Worm (Caenorhabditis elegans) whole organism, L3 larva: Measurements from ENCODE around the gene fubl-1.
A peak's percentile ranks its signal among the peaks of the same experiment; 100 is the strongest.

Experiments
- R02D3.7 ChIP-seq: fragments of 150-350 bp; optimal IDR thresholded peaks from 2 replicates; lab custom pipeline; 2014; ENCODE audit warnings: missing biosample characterization, missing genetic modification characterization
- aly-2 ChIP-seq: fragments of 150-350 bp; optimal IDR thresholded peaks from 2 replicates; lab custom pipeline; 2014; ENCODE audit warnings: missing biosample characterization, missing genetic modification characterization
- ama-1 ChIP-seq: fragments of 150-350 bp; optimal IDR thresholded peaks from 2 replicates; lab custom pipeline; 2018
- ceh-16 ChIP-seq: sonication (generic microtip); optimal IDR thresholded peaks from 2 replicates; lab custom pipeline; 2017; ENCODE audit warnings: missing biosample characterization, missing genetic modification characterization
- ceh-82 ChIP-seq: fragments of 150-350 bp; optimal IDR thresholded peaks from 2 replicates; lab custom pipeline; 2014; ENCODE audit warnings: missing biosample characterization, missing genetic modification characterization
- ceh-9 ChIP-seq: sonication (generic microtip); optimal IDR thresholded peaks from 2 replicates; lab custom pipeline; 2018; ENCODE audit warnings: missing biosample characterization, missing genetic modification characterization
- egl-5 ChIP-seq: fragments of 150-350 bp; optimal IDR thresholded peaks from 2 replicates; lab custom pipeline; 2017; ENCODE audit warnings: missing biosample characterization, missing genetic modification reagents, missing genetic modification characterization, inconsistent platforms
- elt-1 ChIP-seq: fragments of 150-350 bp; optimal IDR thresholded peaks from 2 replicates; lab custom pipeline; 2014; ENCODE audit warnings: missing biosample characterization, missing genetic modification characterization
- elt-2 ChIP-seq: sonication (generic microtip); optimal IDR thresholded peaks from 2 replicates; lab custom pipeline; 2016; ENCODE audit warnings: missing genetic modification reagents, mild to moderate bottlenecking, missing genetic modification characterization, missing compliant biosample characterization
- elt-3 ChIP-seq, 3 experiments: fragments of 150-350 bp in 1 of 3; sonication (generic microtip) in 2 of 3; optimal IDR thresholded peaks; 2 replicates in 2 of 3; 4 replicates in 1 of 3; lab custom pipeline; 2014 to 2017; ENCODE audit warnings: missing biosample characterization in 3 of 3, missing genetic modification characterization in 3 of 3
- eor-1 ChIP-seq, 2 experiments: fragments of 150-350 bp; optimal IDR thresholded peaks; 2 replicates each; lab custom pipeline; 2014 to 2018; ENCODE audit warnings: missing biosample characterization in 2 of 2, missing genetic modification characterization in 2 of 2
- fkh-2 ChIP-seq: fragments of 150-350 bp; optimal IDR thresholded peaks from 2 replicates; lab custom pipeline; 2014; ENCODE audit warnings: missing biosample characterization, missing genetic modification reagents, missing genetic modification characterization
- jun-1 ChIP-seq: fragments of 150-350 bp; optimal IDR thresholded peaks from 2 replicates; lab custom pipeline; 2014; ENCODE audit warnings: missing biosample characterization, missing genetic modification reagents, missing genetic modification characterization
- lin-15B ChIP-seq: fragments of 150-350 bp; optimal IDR thresholded peaks from 2 replicates; lab custom pipeline; 2014; ENCODE audit warnings: missing biosample characterization, missing genetic modification characterization
- nfya-1 ChIP-seq: sonication (generic microtip); optimal IDR thresholded peaks from 2 replicates; lab custom pipeline; 2017; ENCODE audit warnings: missing genetic modification characterization, mild to moderate bottlenecking, missing compliant biosample characterization, antibody characterized with exemption, moderate library complexity; ENCODE audit not compliant: insufficient read depth
- nhr-11 ChIP-seq: fragments of 150-350 bp; optimal IDR thresholded peaks from 2 replicates; lab custom pipeline; 2014; ENCODE audit warnings: missing biosample characterization, missing genetic modification characterization
- nhr-12 ChIP-seq: fragments of 150-350 bp; optimal IDR thresholded peaks from 2 replicates; lab custom pipeline; 2014; ENCODE audit warnings: missing biosample characterization, missing genetic modification characterization
- nhr-237 ChIP-seq: fragments of 150-350 bp; optimal IDR thresholded peaks from 2 replicates; lab custom pipeline; 2014; ENCODE audit warnings: missing biosample characterization, missing genetic modification characterization
- nhr-25 ChIP-seq: sonication (generic microtip); optimal IDR thresholded peaks from 2 replicates; lab custom pipeline; 2017; ENCODE audit warnings: missing biosample characterization, missing genetic modification characterization
- nhr-28 ChIP-seq: fragments of 150-350 bp; optimal IDR thresholded peaks from 2 replicates; lab custom pipeline; 2014; ENCODE audit warnings: missing biosample characterization, missing genetic modification characterization
- nhr-43 ChIP-seq: sonication (generic microtip); optimal IDR thresholded peaks from 2 replicates; lab custom pipeline; 2016; ENCODE audit warnings: mild to moderate bottlenecking, missing genetic modification characterization, missing compliant biosample characterization; ENCODE audit not compliant: poor library complexity, severe bottlenecking
- nhr-67 ChIP-seq: fragments of 150-350 bp; optimal IDR thresholded peaks from 2 replicates; lab custom pipeline; 2014; ENCODE audit warnings: missing biosample characterization, missing genetic modification characterization
- nhr-76 ChIP-seq: fragments of 150-350 bp; sonication (generic microtip); optimal IDR thresholded peaks from 5 replicates; lab custom pipeline; 2014; ENCODE audit warnings: missing biosample characterization, missing genetic modification characterization
- pha-4 ChIP-seq: fragments of 150-350 bp; optimal IDR thresholded peaks from 2 replicates; lab custom pipeline; 2014; ENCODE audit warnings: missing biosample characterization, missing genetic modification reagents, missing genetic modification characterization
- pqm-1 ChIP-seq: fragments of 150-350 bp; optimal IDR thresholded peaks from 2 replicates; lab custom pipeline; 2017; ENCODE audit warnings: missing biosample characterization, missing genetic modification characterization, inconsistent platforms
- snpc-4 ChIP-seq: fragments of 150-350 bp; optimal IDR thresholded peaks from 2 replicates; lab custom pipeline; 2014; ENCODE audit warnings: missing biosample characterization, missing genetic modification characterization
- unc-39 ChIP-seq: sonication (generic microtip); optimal IDR thresholded peaks from 4 replicates; lab custom pipeline; 2017; ENCODE audit warnings: missing biosample characterization, missing genetic modification characterization
- unc-62 ChIP-seq: fragments of 150-350 bp; sonication (generic microtip); optimal IDR thresholded peaks from 4 replicates; lab custom pipeline; 2014; ENCODE audit warnings: missing biosample characterization, missing genetic modification reagents, missing genetic modification characterization
- zag-1 ChIP-seq: fragments of 150-350 bp; optimal IDR thresholded peaks from 2 replicates; lab custom pipeline; 2014; ENCODE audit warnings: missing biosample characterization, missing genetic modification characterization
- ztf-11 ChIP-seq: fragments of 150-350 bp; optimal IDR thresholded peaks from 2 replicates; lab custom pipeline; 2014; ENCODE audit warnings: missing biosample characterization, missing genetic modification characterization
- ztf-4 ChIP-seq: fragments of 150-350 bp; optimal IDR thresholded peaks from 2 replicates; lab custom pipeline; 2014; ENCODE audit warnings: missing biosample characterization, missing genetic modification characterization

Gene fubl-1

ce11 chrV:10265019-10265418 is 26.4 kb upstream of the fubl-1 start:
- TF ChIP-seq elt-2 (tag; lab: Kevin White, UChicago) (no peak), ztf-11 (tag; lab: Kevin White, UChicago) (no peak), pha-4 (tag; lab: Kevin White, UChicago) (peak; percentile 58)
- TF ChIP-seq, all 47 proteins: peak for 1

ce11 chrV:10260460-10260859 is 21.8 kb upstream of the fubl-1 start, which contains the start of gene sri-18:
Gene sri-18, minus strand, starts transcription at chrV:10260560.
- no peak for TF ChIP-seq pqm-1
- no peak for TF ChIP-seq jun-1
- no peak for TF ChIP-seq nhr-237 (tag; lab: Kevin White, UChicago)
- TF ChIP-seq eor-1 (tag; optimal IDR thresholded peaks at IDR 0.05; lab: Kevin White, UChicago), result no peak
- TF ChIP-seq nhr-25 (tag; lab: Kevin White, UChicago), result no peak
- TF ChIP-seq ceh-16 (tag; lab: Kevin White, UChicago), result no peak
- TF ChIP-seq nhr-67 (tag; lab: Kevin White, UChicago), result no peak
- no peak for TF ChIP-seq unc-62 (GFP tag; lab: Kevin White, UChicago)
- no peak for TF ChIP-seq ceh-9 (tag; lab: Kevin White, UChicago)
- TF ChIP-seq nhr-76 (tag; lab: Kevin White, UChicago), result no peak
- no peak for TF ChIP-seq lin-15B (tag; lab: Kevin White, UChicago)
- no peak for TF ChIP-seq ztf-4
- no peak for TF ChIP-seq ama-1 (lab: Kevin White, UChicago)

- TF ChIP-seq unc-62 (GFP tag; lab: Kevin White, UChicago), result no peak
- peak; percentile 81 for TF ChIP-seq elt-2 (tag; lab: Kevin White, UChicago)
- TF ChIP-seq pqm-1, result peak; percentile 84
- peak; percentile 27 for TF ChIP-seq jun-1
- TF ChIP-seq pha-4 (tag; lab: Kevin White, UChicago), result peak; percentile 70
- no peak for TF ChIP-seq aly-2 (tag; lab: Kevin White, UChicago)
Measured at ce11 chrV:10256050-10256449, 17.4 kb upstream of the fubl-1 start, which contains the start of gene nhr-232. Gene nhr-232, plus strand, starts transcription at chrV:10256170.

- no peak for TF ChIP-seq ceh-16 (tag; lab: Kevin White, UChicago)
- TF ChIP-seq eor-1 (tag; optimal IDR thresholded peaks at IDR 0.05; lab: Kevin White, UChicago), result no peak
- peak; percentile 62 for TF ChIP-seq pha-4 (tag; lab: Kevin White, UChicago)
- TF ChIP-seq nhr-43, result no peak
- peak; percentile 32 for TF ChIP-seq pqm-1
- TF ChIP-seq ceh-82 (tag; lab: Kevin White, UChicago), result no peak
- no peak for TF ChIP-seq egl-5 (tag; lab: Kevin White, UChicago)
- no peak for TF ChIP-seq snpc-4 (tag; lab: Kevin White, UChicago)
- peak; percentile 13 for TF ChIP-seq elt-2 (tag; lab: Kevin White, UChicago)
- peak; percentile 7 for TF ChIP-seq nfya-1
- no peak for TF ChIP-seq elt-3 (tag; optimal IDR thresholded peaks at IDR 0.05; lab: Kevin White, UChicago)
Measured at ce11 chrV:10255005-10255472, 16.4 kb upstream of the fubl-1 start, which contains the start of gene rop-1. Gene rop-1, minus strand, starts transcription at chrV:10255055.

- peak; percentile 53 for TF ChIP-seq ama-1 (lab: Kevin White, UChicago)
- no peak for TF ChIP-seq nhr-237 (tag; lab: Kevin White, UChicago)
- no peak for TF ChIP-seq snpc-4 (tag; lab: Kevin White, UChicago)
- no peak for TF ChIP-seq fkh-2
- no peak for TF ChIP-seq nhr-43
Measured at ce11 chrV:10252682-10253081, 14.0 kb upstream of the fubl-1 start.

DNA sequence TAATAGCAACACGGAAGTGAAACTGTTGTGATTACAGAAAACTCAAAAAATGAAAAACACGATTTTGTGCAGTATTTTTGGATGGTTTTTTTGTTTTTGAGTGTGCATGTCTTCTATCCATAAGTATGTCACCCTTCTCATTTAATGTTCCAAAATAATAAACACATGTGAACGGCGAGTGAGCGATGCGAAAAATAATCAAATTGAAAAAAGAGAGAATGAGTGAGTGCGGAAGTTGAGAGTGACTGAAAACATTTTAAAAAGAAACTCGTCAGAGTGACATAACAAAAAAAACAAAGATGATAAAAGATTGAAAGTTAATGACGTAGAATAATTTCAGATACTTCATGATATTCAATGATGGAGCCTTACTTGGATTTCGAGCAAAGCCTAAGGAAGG is 10.8 kb upstream of the fubl-1 start:
- TF ChIP-seq ceh-82 (tag; lab: Kevin White, UChicago), result no peak
- no peak for TF ChIP-seq nhr-67 (tag; lab: Kevin White, UChicago)
- no peak for TF ChIP-seq nhr-12 (tag; lab: Kevin White, UChicago)
- no peak for TF ChIP-seq nhr-76 (tag; lab: Kevin White, UChicago)
- no peak for TF ChIP-seq nhr-11
- TF ChIP-seq nhr-237 (tag; lab: Kevin White, UChicago), result no peak
- TF ChIP-seq zag-1 (tag; lab: Kevin White, UChicago), result no peak
- no peak for TF ChIP-seq nhr-28 (tag; lab: Kevin White, UChicago)
- no peak for TF ChIP-seq R02D3.7
- TF ChIP-seq elt-1 (tag; lab: Kevin White, UChicago), result no peak
- no peak for TF ChIP-seq unc-39 (tag; lab: Kevin White, UChicago)
- TF ChIP-seq elt-2 (tag; lab: Kevin White, UChicago), result no peak
- TF ChIP-seq, all 47 proteins: peak for 0
